Fruit fly (Drosophila melanogaster): Measurements from ENCODE around the gene Dyrk2.

DNA sequence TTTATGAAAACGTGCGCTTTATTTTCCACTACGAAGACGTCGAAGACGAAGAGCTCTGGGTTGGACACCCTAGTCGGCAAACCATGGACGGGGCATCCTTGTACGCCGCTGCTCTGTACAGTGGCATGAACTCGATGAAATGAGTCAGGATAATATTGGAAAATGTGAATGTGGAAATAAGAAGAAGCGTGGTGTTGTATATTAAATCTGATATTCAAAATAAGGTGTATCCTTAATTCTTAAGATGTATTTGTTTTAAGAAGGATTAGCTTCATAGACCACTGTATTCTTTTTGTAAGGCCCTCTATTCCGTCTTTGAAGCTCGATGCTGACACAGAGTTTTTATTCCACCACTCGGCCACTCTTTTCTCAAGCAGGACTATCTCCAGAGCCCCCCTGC lies 92.7 kb downstream of the Dyrk2 start:
- TF ChIP-seq CG34367 (tag; optimal IDR thresholded peaks at IDR 0.05) = peak; percentile 33
- TF ChIP-seq CG17806 (tag; optimal IDR thresholded peaks at IDR 0.05) = peak; percentile 14
- TF ChIP-seq CG32121 (GFP tag; IDR thresholded peaks at IDR 0.05) = no peak
- TF ChIP-seq fd96Ca (GFP tag; IDR thresholded peaks at IDR 0.05) = no peak
- peak; percentile 50 for TF ChIP-seq CG15710 (tag; optimal IDR thresholded peaks at IDR 0.05)
- no peak for TF ChIP-seq Pif1B (GFP tag; optimal IDR thresholded peaks at IDR 0.05)
- TF ChIP-seq CG8301 (tag; optimal IDR thresholded peaks at IDR 0.05) = peak; percentile 37
- 0 out of 2 replicates have a peak, but pooled peaks have one; percentile 21 for TF ChIP-seq CG12605 (GFP tag; IDR thresholded peaks at IDR 0.05)
- no peak for TF ChIP-seq D1 (tag; optimal IDR thresholded peaks at IDR 0.05)
- no peak for TF ChIP-seq Ets98B (GFP tag; IDR thresholded peaks at IDR 0.05)
- peak; percentile 27; the same call in 1 of the 3 replicates for TF ChIP-seq CG4496 (GFP tag; IDR thresholded peaks at IDR 0.05)

Measured in whole organism, pupa.